Fruit fly (Drosophila melanogaster) whole organism, embryonic: Measurements from ENCODE around the gene enc.
A peak's percentile ranks its signal among the peaks of the same experiment; 100 is the strongest.

Source experiments
- Bdp1 ChIP-seq: fragments of 200-800 bp; sonication (Bioruptor generic); optimal IDR thresholded peaks from 3 replicates; lab custom pipeline; 2016; ENCODE audit warnings: missing biosample characterization, missing genetic modification characterization
- CG10209 ChIP-seq: fragments of 200-800 bp; sonication (Bioruptor generic); optimal IDR thresholded peaks from 3 replicates; lab custom pipeline; 2017; ENCODE audit warnings: missing biosample characterization, mild to moderate bottlenecking, missing genetic modification characterization, missing genetic modification reagents
- CG1024 ChIP-seq: fragments of 200-800 bp; sonication (Bioruptor generic); IDR thresholded peaks from 2 replicates; pipeline ENCODE4 v1.3.6; 2022; ENCODE audit warnings: missing biosample characterization, missing genetic modification characterization
- CG10321 ChIP-seq: fragments of 200-800 bp; sonication (Bioruptor generic); IDR thresholded peaks from 2 replicates; pipeline ENCODE4 v1.3.6; 2022; ENCODE audit warnings: missing biosample characterization, missing genetic modification characterization
- CG11695 ChIP-seq: fragments of 200-800 bp; sonication (Bioruptor generic); IDR thresholded peaks from 3 replicates; pipeline ENCODE4 v1.3.6; 2022; ENCODE audit warnings: missing biosample characterization, missing genetic modification characterization
- CG1529 ChIP-seq: fragments of 200-800 bp; sonication (Bioruptor generic); optimal IDR thresholded peaks from 3 replicates; lab custom pipeline; 2018; ENCODE audit warnings: missing biosample characterization, missing genetic modification characterization
- CG16779 ChIP-seq: fragments of 200-800 bp; sonication (Bioruptor generic); IDR thresholded peaks from 2 replicates; pipeline ENCODE4 v1.3.6; 2022; ENCODE audit warnings: missing biosample characterization, missing genetic modification characterization
- CG2120 ChIP-seq: fragments of 200-800 bp; sonication (Bioruptor generic); optimal IDR thresholded peaks from 3 replicates; lab custom pipeline; 2016; ENCODE audit warnings: missing biosample characterization, missing genetic modification characterization
- CG2889 ChIP-seq: fragments of 200-800 bp; sonication (Bioruptor generic); IDR thresholded peaks from 3 replicates; pipeline ENCODE4 v1.3.6; 2022; ENCODE audit warnings: missing biosample characterization, missing genetic modification characterization
- CG30020 ChIP-seq: fragments of 200-800 bp; optimal IDR thresholded peaks from 2 replicates; lab custom pipeline; 2019; ENCODE audit warnings: missing biosample characterization, mild to moderate bottlenecking, missing genetic modification characterization, moderate library complexity
- CG30431 ChIP-seq: fragments of 200-800 bp; sonication (Bioruptor generic); optimal IDR thresholded peaks from 2 replicates; lab custom pipeline; 2017; ENCODE audit warnings: missing biosample characterization, missing genetic modification characterization
- CG3163 ChIP-seq: fragments of 200-800 bp; sonication (Bioruptor generic); optimal IDR thresholded peaks from 3 replicates; lab custom pipeline; 2016; ENCODE audit warnings: missing biosample characterization, missing genetic modification characterization
- CG32767 ChIP-seq: fragments of 200-800 bp; sonication (Bioruptor generic); IDR thresholded peaks from 2 replicates; pipeline ENCODE4 v1.3.6; 2022; ENCODE audit warnings: missing biosample characterization, missing genetic modification characterization
- CG3407 ChIP-seq: fragments of 200-800 bp; sonication (Bioruptor generic); optimal IDR thresholded peaks from 2 replicates; lab custom pipeline; 2018; ENCODE audit warnings: missing biosample characterization, mild to moderate bottlenecking, missing genetic modification characterization
- CG3995 ChIP-seq: fragments of 200-800 bp; sonication (Bioruptor generic); optimal IDR thresholded peaks from 3 replicates; lab custom pipeline; 2016; ENCODE audit warnings: missing biosample characterization, missing genetic modification characterization
- CG42726 ChIP-seq: fragments of 200-800 bp; sonication (Bioruptor generic); IDR thresholded peaks from 2 replicates; pipeline ENCODE4 v1.3.6; 2022; ENCODE audit warnings: missing biosample characterization, missing genetic modification characterization; ENCODE audit not compliant: partially characterized antibody
- CG4707 ChIP-seq: fragments of 200-800 bp; sonication (Bioruptor generic); optimal IDR thresholded peaks from 2 replicates; lab custom pipeline; 2018; ENCODE audit warnings: missing biosample characterization, mild to moderate bottlenecking, missing genetic modification characterization, moderate library complexity
- CG6175 ChIP-seq: fragments of 200-800 bp; sonication (Bioruptor generic); IDR thresholded peaks from 3 replicates; pipeline ENCODE4 v1.3.6; 2022; ENCODE audit warnings: missing biosample characterization, missing genetic modification characterization
- CG6683 ChIP-seq: fragments of 200-800 bp; sonication (Bioruptor generic); optimal IDR thresholded peaks from 2 replicates; lab custom pipeline; 2017; ENCODE audit warnings: missing biosample characterization, mild to moderate bottlenecking, missing genetic modification characterization, missing genetic modification reagents
- CG7357 ChIP-seq: fragments of 200-800 bp; sonication (Bioruptor generic); IDR thresholded peaks from 3 replicates; pipeline ENCODE4 v1.3.6; 2022; ENCODE audit warnings: missing biosample characterization, missing genetic modification characterization
- CG8290 ChIP-seq, 3 experiments: fragments of 200-800 bp; sonication (Bioruptor generic); optimal IDR thresholded peaks; 2 replicates each; lab custom pipeline; 2016 to 2019; ENCODE audit warnings: missing biosample characterization in 3 of 3, missing genetic modification characterization in 3 of 3, mild to moderate bottlenecking in 2 of 3, moderate library complexity in 1 of 3
- CG8478 ChIP-seq: fragments of >200 bp; optimal IDR thresholded peaks from 2 replicates; lab custom pipeline; 2018
- CG8944 ChIP-seq: fragments of 200-800 bp; sonication (Bioruptor generic); optimal IDR thresholded peaks from 3 replicates; lab custom pipeline; 2016; ENCODE audit warnings: missing biosample characterization, missing genetic modification characterization
- CG9215 ChIP-seq: fragments of 200-800 bp; sonication (Bioruptor generic); IDR thresholded peaks from 2 replicates; pipeline ENCODE4 v1.3.6; 2022; ENCODE audit warnings: missing biosample characterization, missing genetic modification characterization
- D ChIP-seq, 2 experiments: fragments of 200-800 bp in 1 of 2; fragments of >200 bp in 1 of 2; sonication (Bioruptor generic) in 1 of 2; optimal IDR thresholded peaks; 2 replicates in 1 of 2; 3 replicates in 1 of 2; lab custom pipeline; 2017; ENCODE audit warnings: mild to moderate bottlenecking in 1 of 2, missing biosample characterization in 1 of 2, missing genetic modification characterization in 1 of 2, missing genetic modification reagents in 1 of 2
- Dfd ChIP-seq, 2 experiments: fragments of >200 bp; optimal IDR thresholded peaks; 2 replicates each; lab custom pipeline; 2017; ENCODE audit warnings: missing biosample characterization in 2 of 2, missing genetic modification characterization in 2 of 2
- HLHmδ ChIP-seq: fragments of 200-800 bp; sonication (Bioruptor generic); optimal IDR thresholded peaks from 2 replicates; lab custom pipeline; 2018; ENCODE audit warnings: missing biosample characterization, mild to moderate bottlenecking, missing genetic modification characterization, moderate library complexity
- Mad ChIP-seq: fragments of 200-800 bp; sonication (Bioruptor generic); optimal IDR thresholded peaks from 2 replicates; lab custom pipeline; 2016; ENCODE audit warnings: missing biosample characterization, missing genetic modification characterization
- Max ChIP-seq: fragments of 200-800 bp; sonication (Bioruptor generic); optimal IDR thresholded peaks from 2 replicates; lab custom pipeline; 2016; ENCODE audit warnings: missing biosample characterization, mild to moderate bottlenecking, missing genetic modification characterization
- Med ChIP-seq: fragments of 200-800 bp; sonication (Bioruptor generic); peaks from one replicate; lab custom pipeline; 2016; ENCODE audit warnings: missing biosample characterization, missing genetic modification characterization, mild to moderate bottlenecking, inconsistent platforms, moderate library complexity
- Scr ChIP-seq: fragments of 200-800 bp; sonication (Bioruptor generic); IDR thresholded peaks from 2 replicates; pipeline ENCODE4 v1.3.6; 2022; ENCODE audit warnings: missing biosample characterization, missing genetic modification characterization; ENCODE audit not compliant: partially characterized antibody
- Spps ChIP-seq: fragments of 200-800 bp; sonication (Bioruptor generic); optimal IDR thresholded peaks from 2 replicates; lab custom pipeline; 2018; ENCODE audit warnings: missing biosample characterization, mild to moderate bottlenecking, missing genetic modification characterization
- bigmax ChIP-seq: fragments of 200-800 bp; sonication (Bioruptor generic); optimal IDR thresholded peaks from 2 replicates; lab custom pipeline; 2018; ENCODE audit warnings: missing biosample characterization, mild to moderate bottlenecking, missing genetic modification characterization
- cas ChIP-seq: fragments of 200-800 bp; sonication (Bioruptor generic); IDR thresholded peaks from 2 replicates; pipeline ENCODE4 v1.3.6; 2022; ENCODE audit warnings: missing biosample characterization, missing genetic modification characterization
- dan ChIP-seq: fragments of 200-800 bp; sonication (Bioruptor generic); IDR thresholded peaks from 2 replicates; pipeline ENCODE4 v1.3.6; 2022; ENCODE audit warnings: missing biosample characterization, missing genetic modification characterization
- dati ChIP-seq: fragments of 200-800 bp; sonication (Bioruptor generic); IDR thresholded peaks from 2 replicates; pipeline ENCODE4 v1.3.6; 2022; ENCODE audit warnings: missing biosample characterization, missing genetic modification characterization
- dm ChIP-seq: fragments of 200-800 bp; sonication (Bioruptor generic); optimal IDR thresholded peaks from 3 replicates; lab custom pipeline; 2016; ENCODE audit warnings: missing biosample characterization, missing genetic modification characterization
- emc ChIP-seq: fragments of 200-800 bp; sonication (Bioruptor generic); optimal IDR thresholded peaks from 2 replicates; lab custom pipeline; 2016; ENCODE audit warnings: missing biosample characterization, missing genetic modification characterization
- ems ChIP-seq: fragments of 200-800 bp; sonication (Bioruptor generic); optimal IDR thresholded peaks from 3 replicates; lab custom pipeline; 2016; ENCODE audit warnings: missing biosample characterization, missing genetic modification characterization
- ewg ChIP-seq: fragments of 200-800 bp; sonication (Bioruptor generic); optimal IDR thresholded peaks from 3 replicates; lab custom pipeline; 2017; ENCODE audit warnings: mild to moderate bottlenecking, missing biosample characterization, missing genetic modification reagents, missing genetic modification characterization
- fu2 ChIP-seq: fragments of 200-800 bp; sonication (Bioruptor generic); optimal IDR thresholded peaks from 2 replicates; lab custom pipeline; 2016; ENCODE audit warnings: missing biosample characterization, missing genetic modification characterization
- lab ChIP-seq: fragments of 200-800 bp; sonication (Bioruptor generic); optimal IDR thresholded peaks from 3 replicates; lab custom pipeline; 2017; ENCODE audit warnings: missing biosample characterization, missing genetic modification characterization, mild to moderate bottlenecking, moderate library complexity, missing genetic modification reagents
- mirr ChIP-seq: fragments of 200-800 bp; sonication (Bioruptor generic); optimal IDR thresholded peaks from 3 replicates; lab custom pipeline; 2018; ENCODE audit warnings: missing biosample characterization, mild to moderate bottlenecking, missing genetic modification characterization
- nau ChIP-seq: fragments of 200-800 bp; sonication (Bioruptor generic); optimal IDR thresholded peaks from 3 replicates; lab custom pipeline; 2017; ENCODE audit warnings: missing biosample characterization, mild to moderate bottlenecking, missing genetic modification characterization, missing genetic modification reagents
- pfk ChIP-seq: fragments of 200-800 bp; sonication (Bioruptor generic); optimal IDR thresholded peaks from 2 replicates; lab custom pipeline; 2018; ENCODE audit warnings: missing biosample characterization, mild to moderate bottlenecking, missing genetic modification characterization, moderate library complexity
- pnt ChIP-seq: fragments of 200-800 bp; sonication (Bioruptor generic); optimal IDR thresholded peaks from 3 replicates; lab custom pipeline; 2016; ENCODE audit warnings: missing biosample characterization, missing genetic modification characterization
- shn ChIP-seq: fragments of 200-800 bp; sonication (Bioruptor generic); optimal IDR thresholded peaks from 3 replicates; lab custom pipeline; 2016; ENCODE audit warnings: missing biosample characterization, missing genetic modification characterization
- sima ChIP-seq: fragments of 200-800 bp; sonication (Bioruptor generic); optimal IDR thresholded peaks from 2 replicates; lab custom pipeline; 2016; ENCODE audit warnings: missing biosample characterization, missing genetic modification characterization
- zf30C ChIP-seq: fragments of 200-800 bp; sonication (Bioruptor generic); optimal IDR thresholded peaks from 3 replicates; lab custom pipeline; 2018; ENCODE audit warnings: missing biosample characterization, mild to moderate bottlenecking, missing genetic modification characterization

Gene enc

DNA sequence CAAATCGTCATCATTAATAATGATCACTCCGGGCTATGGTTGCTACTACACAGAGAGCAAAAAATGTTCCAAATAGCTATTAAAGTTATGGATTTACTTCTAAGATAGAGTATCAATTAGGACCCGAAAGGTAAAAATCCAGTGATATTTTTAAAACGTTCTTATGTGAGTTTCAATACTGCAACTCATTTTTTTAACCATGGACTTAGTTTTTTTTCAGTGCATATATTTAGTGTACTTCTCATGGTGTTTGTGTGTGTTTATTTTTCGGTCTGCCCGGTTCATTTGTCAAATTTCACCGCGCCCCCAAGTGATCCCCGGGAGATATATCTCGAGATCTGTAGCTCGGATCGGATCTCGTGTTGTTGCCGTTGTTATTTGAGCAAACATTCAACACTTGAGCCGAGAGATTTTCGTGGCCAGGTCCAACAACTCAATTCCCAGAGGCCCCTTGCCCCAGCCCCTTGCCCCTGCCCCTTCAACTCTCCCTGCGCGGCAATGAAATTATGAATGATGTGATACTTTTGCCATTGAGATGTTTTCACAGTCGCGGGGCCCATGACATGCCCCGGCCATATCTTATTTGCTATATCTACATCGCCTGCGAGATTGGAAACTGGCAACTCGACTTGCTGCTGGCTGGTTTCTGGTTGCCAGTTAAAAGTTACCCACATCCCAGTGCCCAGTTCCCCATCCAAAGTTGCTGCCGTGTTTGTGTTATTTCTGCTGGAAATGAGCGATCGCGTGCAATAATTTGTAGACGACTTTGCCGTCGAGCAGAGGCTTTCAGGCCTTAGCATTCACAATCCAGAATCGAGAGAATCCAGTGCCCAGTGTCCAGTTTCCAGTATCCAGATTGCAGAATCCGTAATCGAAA, 44.3 kb downstream of the enc start (continued):
- peak; percentile 54 for TF ChIP-seq dm (GFP tag; lab: Kevin White, UChicago)
- peak; percentile 37 for TF ChIP-seq lab (GFP tag; lab: Kevin White, UChicago)
- TF ChIP-seq dati = no peak
- no peak for TF ChIP-seq CG2889
- TF ChIP-seq CG30431 (GFP tag; lab: Kevin White, UChicago) = peak; percentile 49
- no peak for TF ChIP-seq Dfd (GFP tag; optimal IDR thresholded peaks at IDR 0.05; lab: Kevin White, UChicago)
- TF ChIP-seq emc (GFP tag; lab: Kevin White, UChicago) = no peak
- peak; percentile 5 for TF ChIP-seq CG8290 (GFP tag; optimal IDR thresholded peaks at IDR 0.05; lab: Kevin White, UChicago)
- TF ChIP-seq CG8290 (tag; optimal IDR thresholded peaks at IDR 0.05; lab: Kevin White, UChicago) = peak in 1 of 2 experiments; percentile 30
- peak; percentile 42; the same call in 1 of the 3 replicates for TF ChIP-seq CG6175 (GFP tag; lab: Robert Waterston, UW)
- no peak for TF ChIP-seq pnt (GFP tag; lab: Kevin White, UChicago)
- TF ChIP-seq Max = peak; percentile 63
- TF ChIP-seq nau (GFP tag; lab: Kevin White, UChicago) = peak; percentile 48
- peak; percentile 39 for TF ChIP-seq Bdp1 (GFP tag; lab: Kevin White, UChicago)
- TF ChIP-seq Scr (GFP tag; lab: Robert Waterston, UW) = no peak
- TF ChIP-seq CG6683 (GFP tag; lab: Kevin White, UChicago) = no peak
- TF ChIP-seq CG10209 (GFP tag; lab: Kevin White, UChicago) = peak; percentile 71
- no peak for TF ChIP-seq CG9215 (GFP tag; lab: Robert Waterston, UW)
- TF ChIP-seq fu2 (GFP tag; lab: Kevin White, UChicago) = peak; percentile 7
- TF ChIP-seq shn = peak; percentile 60
- TF ChIP-seq Spps = peak; percentile 1
- TF ChIP-seq CG42726 (GFP tag; lab: Robert Waterston, UW) = no peak
- no peak for TF ChIP-seq CG8478 (lab: Kevin White, UChicago)
- no peak for TF ChIP-seq CG3163
- TF ChIP-seq CG1529 (GFP tag; lab: Kevin White, UChicago) = peak; percentile 62
- no peak for TF ChIP-seq bigmax (GFP tag; lab: Kevin White, UChicago)
- peak; percentile 75 for TF ChIP-seq zf30C (GFP tag; lab: Kevin White, UChicago)
- TF ChIP-seq CG1024 (GFP tag; lab: Robert Waterston, UW) = peak; percentile 61; the same call in 1 of the 2 replicates
- TF ChIP-seq CG10321 (GFP tag; lab: Robert Waterston, UW) = no peak
- TF ChIP-seq mirr = no peak
- no peak for TF ChIP-seq D (optimal IDR thresholded peaks at IDR 0.05; lab: Kevin White, UChicago)
- peak; percentile 81 for TF ChIP-seq D (GFP tag; optimal IDR thresholded peaks at IDR 0.05; lab: Kevin White, UChicago)
- no peak for TF ChIP-seq HLHmδ (GFP tag; lab: Kevin White, UChicago)
- TF ChIP-seq dan (GFP tag; lab: Robert Waterston, UW) = no peak
- TF ChIP-seq CG7357 (GFP tag; lab: Robert Waterston, UW) = peak; percentile 50; the same call in 1 of the 3 replicates
- peak; percentile 55 for TF ChIP-seq ewg (GFP tag; lab: Kevin White, UChicago)
- peak; percentile 58 for TF ChIP-seq CG8944 (GFP tag; lab: Kevin White, UChicago)
- TF ChIP-seq CG2120 (GFP tag; lab: Kevin White, UChicago) = peak; percentile 27
- TF ChIP-seq pfk = no peak
- TF ChIP-seq CG11695 = 0 out of 3 replicates have a peak, but pooled peaks have one; percentile 54
- TF ChIP-seq CG30020 (tag; lab: Kevin White, UChicago) = peak; percentile 15
- no peak for TF ChIP-seq sima
- TF ChIP-seq Mad (GFP tag; lab: Kevin White, UChicago) = peak; percentile 28
- TF ChIP-seq CG16779 (GFP tag; lab: Robert Waterston, UW) = no peak
- peak; percentile 92 for TF ChIP-seq Med (GFP tag; lab: Kevin White, UChicago)
- TF ChIP-seq CG32767 (GFP tag; lab: Robert Waterston, UW) = no peak
- no peak for TF ChIP-seq ems (GFP tag; lab: Kevin White, UChicago)
- TF ChIP-seq cas (GFP tag; lab: Robert Waterston, UW) = no peak
- TF ChIP-seq CG3407 (GFP tag; lab: Kevin White, UChicago) = peak; percentile 8
- no peak for TF ChIP-seq CG3995 (GFP tag; lab: Kevin White, UChicago)
- peak; percentile 51 for TF ChIP-seq CG4707
